Worm (Caenorhabditis elegans): ENCODE results near the gene str-254.

The str-254 gene

ce11 chrV:16175227-16175626, 22.0 kb upstream of the str-254 start:
- TF ChIP-seq ztf-11 (tag; optimal IDR thresholded peaks at IDR 0.05) (no peak), nhr-28 (tag; optimal IDR thresholded peaks at IDR 0.05) (no peak), lin-13 (tag; optimal IDR thresholded peaks at IDR 0.05) (no peak), elt-1 (tag; optimal IDR thresholded peaks at IDR 0.05; ENCODE audit: borderline replicate concordance, insufficient read depth) (no peak), pha-4 (tag; optimal IDR thresholded peaks at IDR 0.05) (no peak), mab-5 (tag; optimal IDR thresholded peaks at IDR 0.05) (no peak), nhr-237 (tag; optimal IDR thresholded peaks at IDR 0.05) (no peak), unc-120 (tag; optimal IDR thresholded peaks at IDR 0.05; ENCODE audit: poor library complexity, severe bottlenecking) (no peak), zip-8 (tag; optimal IDR thresholded peaks at IDR 0.05) (no peak), drap-1 (GFP tag; optimal IDR thresholded peaks at IDR 0.05) (no peak), tbx-8 (GFP tag; optimal IDR thresholded peaks at IDR 0.05) (no peak), lsy-2 (tag; optimal IDR thresholded peaks at IDR 0.05) (no peak)

ce11 chrV:16174109-16174508, 20.8 kb upstream of the str-254 start:
- TF ChIP-seq mab-5 (tag; optimal IDR thresholded peaks at IDR 0.05) (no peak), elt-1 (tag; optimal IDR thresholded peaks at IDR 0.05; ENCODE audit: borderline replicate concordance, insufficient read depth) (no peak), ham-2 (GFP tag; optimal IDR thresholded peaks at IDR 0.05) (no peak), bed-3 (GFP tag; optimal IDR thresholded peaks at IDR 0.05) (no peak), nhr-12 (tag; optimal IDR thresholded peaks at IDR 0.05) (no peak), tbx-8 (GFP tag; optimal IDR thresholded peaks at IDR 0.05) (no peak), flh-1 (GFP tag; optimal IDR thresholded peaks at IDR 0.05) (no peak), lsy-2 (tag; optimal IDR thresholded peaks at IDR 0.05) (no peak)

DNA sequence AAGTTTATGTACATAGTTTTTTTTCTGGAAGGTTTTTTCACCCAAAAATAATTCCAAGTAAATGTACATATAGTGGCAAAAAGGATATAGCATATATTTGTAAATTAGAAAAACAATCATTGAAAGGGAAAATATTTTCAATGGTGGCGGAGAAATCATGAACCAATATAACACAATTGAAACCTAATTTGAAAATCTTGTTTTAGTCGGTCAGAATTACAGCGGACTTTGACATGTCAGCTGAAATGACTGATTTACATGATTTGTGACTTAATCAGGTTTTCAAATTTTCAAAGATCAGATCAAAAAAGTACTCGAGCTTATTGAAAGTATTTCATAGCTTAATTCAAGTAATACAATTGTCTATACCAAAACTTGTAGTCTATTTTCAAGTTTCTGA, 18.4 kb upstream of the str-254 start, which contains the start of gene K05D4.9:
TSS of gene K05D4.9 (minus strand) at position 101 of the 400 bp plus-strand sequence.
- no peak for TF ChIP-seq lsy-2 (tag; optimal IDR thresholded peaks at IDR 0.05)
- TF ChIP-seq flh-1 (GFP tag; optimal IDR thresholded peaks at IDR 0.05), result no peak
- no peak for TF ChIP-seq pha-4 (tag; optimal IDR thresholded peaks at IDR 0.05)
- TF ChIP-seq ztf-11 (tag; optimal IDR thresholded peaks at IDR 0.05), result no peak
- TF ChIP-seq zip-8 (tag; optimal IDR thresholded peaks at IDR 0.05), result no peak
- no peak for TF ChIP-seq nhr-76 (tag; optimal IDR thresholded peaks at IDR 0.05)
- no peak for TF ChIP-seq ces-1 (GFP tag; optimal IDR thresholded peaks at IDR 0.05)
- no peak for TF ChIP-seq lin-32 (GFP tag; optimal IDR thresholded peaks at IDR 0.05)

- TF ChIP-seq ceh-83 (GFP tag; optimal IDR thresholded peaks at IDR 0.05) (no peak), sptf-1 (tag; optimal IDR thresholded peaks at IDR 0.05) (no peak), M03D4.4 (tag; optimal IDR thresholded peaks at IDR 0.05) (no peak), ham-2 (GFP tag; optimal IDR thresholded peaks at IDR 0.05) (no peak), blmp-1 (tag; optimal IDR thresholded peaks at IDR 0.05) (no peak), zip-8 (tag; optimal IDR thresholded peaks at IDR 0.05) (no peak), unc-39 (tag; optimal IDR thresholded peaks at IDR 0.05) (no peak), flh-1 (GFP tag; optimal IDR thresholded peaks at IDR 0.05) (no peak), bed-3 (GFP tag; optimal IDR thresholded peaks at IDR 0.05) (no peak), elt-1 (tag; optimal IDR thresholded peaks at IDR 0.05; ENCODE audit: borderline replicate concordance, insufficient read depth) (no peak), lin-32 (GFP tag; optimal IDR thresholded peaks at IDR 0.05) (no peak), mls-2 (tag; optimal IDR thresholded peaks at IDR 0.05) (no peak)
Measured at ce11 chrV:16169026-16169425, 15.8 kb upstream of the str-254 start, which contains the start of gene str-111. Gene str-111 (minus strand): TSS chrV:16169126.

DNA sequence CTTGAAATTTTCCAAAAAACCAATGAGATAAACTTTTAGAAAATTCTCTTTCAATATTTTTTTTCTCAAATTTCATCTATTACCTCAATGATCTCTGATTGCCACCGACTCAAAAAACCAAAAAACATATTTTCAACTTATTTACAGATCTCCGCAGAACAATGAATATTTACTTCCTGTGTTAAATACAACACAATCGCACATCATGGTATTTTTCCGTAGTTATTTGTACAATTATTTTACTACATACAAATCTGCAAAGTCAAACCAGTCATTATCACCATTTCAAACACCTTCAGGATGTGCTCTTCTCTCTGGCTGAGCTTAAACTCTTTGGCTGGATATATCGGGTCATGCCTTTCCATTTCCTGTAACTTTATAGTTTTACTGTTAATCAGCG, 12.7 kb upstream of the str-254 start, which contains the start of gene str-108:
TSS of gene str-108 (plus strand) at position 301 of the 400 bp plus-strand sequence.
- TF ChIP-seq cnd-1 (tag; optimal IDR thresholded peaks at IDR 0.05) (no peak), ham-2 (GFP tag; optimal IDR thresholded peaks at IDR 0.05) (no peak), unc-39 (tag; optimal IDR thresholded peaks at IDR 0.05) (no peak), tbx-8 (GFP tag; optimal IDR thresholded peaks at IDR 0.05) (no peak), ces-1 (GFP tag; optimal IDR thresholded peaks at IDR 0.05) (no peak), nhr-2 (tag; optimal IDR thresholded peaks at IDR 0.05) (no peak), flh-1 (GFP tag; optimal IDR thresholded peaks at IDR 0.05) (no peak), mep-1 (tag; optimal IDR thresholded peaks at IDR 0.05) (no peak), elt-3 (tag; optimal IDR thresholded peaks at IDR 0.05) (no peak), drap-1 (GFP tag; optimal IDR thresholded peaks at IDR 0.05) (no peak), sptf-1 (tag; optimal IDR thresholded peaks at IDR 0.05) (no peak), mls-2 (tag; optimal IDR thresholded peaks at IDR 0.05) (no peak), lin-13 (tag; optimal IDR thresholded peaks at IDR 0.05) (no peak), blmp-1 (tag; optimal IDR thresholded peaks at IDR 0.05) (no peak), sem-2 (GFP tag; optimal IDR thresholded peaks at IDR 0.05) (no peak), hlh-1 (tag; optimal IDR thresholded peaks at IDR 0.05) (no peak), pha-4 (tag; optimal IDR thresholded peaks at IDR 0.05) (no peak), nhr-28 (tag; optimal IDR thresholded peaks at IDR 0.05) (no peak), M03D4.4 (tag; optimal IDR thresholded peaks at IDR 0.05) (no peak), ztf-11 (tag; optimal IDR thresholded peaks at IDR 0.05) (no peak)
